Worm (Caenorhabditis elegans) whole organism, L4 larva: ENCODE data around the gene dpy-8.
A peak's percentile ranks its signal among the peaks of the same experiment; 100 is the strongest.

ENCODE experiments used
- D1046.2 ChIP-seq: fragments of 200-800 bp; sonication (Bioruptor generic); IDR thresholded peaks from 2 replicates; pipeline ENCODE4 v1.3.6; 2022; ENCODE audit warnings: missing genetic modification characterization, missing compliant biosample characterization
- F26F4.8 ChIP-seq: fragments of 200-800 bp; sonication (Bioruptor generic); conservative IDR thresholded peaks from 2 replicates; pipeline ENCODE4 v1.3.6; 2022; ENCODE audit warnings: missing genetic modification characterization, missing compliant biosample characterization
- F44E2.7 ChIP-seq: fragments of 200-800 bp; sonication (Bioruptor generic); IDR thresholded peaks from 2 replicates; pipeline ENCODE4 v2.1.2; 2022; ENCODE audit warnings: missing genetic modification characterization, missing compliant biosample characterization
- Y48G9A.11 ChIP-seq: fragments of 200-800 bp; sonication (Bioruptor generic); IDR thresholded peaks from 2 replicates; pipeline ENCODE4 v1.3.6; 2022; ENCODE audit warnings: missing genetic modification reagents, missing genetic modification characterization, missing compliant biosample characterization
- Y75B8A.6 ChIP-seq: fragments of 200-800 bp; sonication (Bioruptor generic); IDR thresholded peaks from 2 replicates; pipeline ENCODE4 v1.3.6; 2022; ENCODE audit warnings: missing genetic modification reagents, missing genetic modification characterization, missing compliant biosample characterization
- ZK337.2 ChIP-seq: fragments of 200-800 bp; sonication (Bioruptor generic); IDR thresholded peaks from 2 replicates; pipeline ENCODE4 v1.3.6; 2022; ENCODE audit warnings: missing genetic modification reagents, missing genetic modification characterization, missing compliant biosample characterization
- aly-2 ChIP-seq: sonication (generic microtip); optimal IDR thresholded peaks from 2 replicates; lab custom pipeline; 2018; ENCODE audit warnings: missing biosample characterization, missing genetic modification characterization
- arid-1 ChIP-seq: fragments of 200-800 bp; sonication (Bioruptor generic); conservative IDR thresholded peaks from 2 replicates; pipeline ENCODE4 v1.3.6; 2022; ENCODE audit warnings: missing genetic modification reagents, missing genetic modification characterization, missing compliant biosample characterization
- attf-4 ChIP-seq: sonication (generic microtip); optimal IDR thresholded peaks from 3 replicates; lab custom pipeline; 2017; ENCODE audit warnings: missing biosample characterization, missing genetic modification characterization
- ceh-28 ChIP-seq: fragments of 150-350 bp; optimal IDR thresholded peaks from 2 replicates; lab custom pipeline; 2014; ENCODE audit warnings: missing biosample characterization, missing genetic modification reagents, missing genetic modification characterization
- ceh-44 ChIP-seq: fragments of 200-800 bp; sonication (Bioruptor generic); IDR thresholded peaks from 2 replicates; pipeline ENCODE4 v1.3.6; 2022; ENCODE audit warnings: missing genetic modification reagents, missing genetic modification characterization, missing compliant biosample characterization
- cey-2 ChIP-seq: sonication (generic microtip); optimal IDR thresholded peaks from 3 replicates; lab custom pipeline; 2017; ENCODE audit warnings: missing genetic modification characterization, mild to moderate bottlenecking, missing compliant biosample characterization, antibody characterized with exemption, borderline replicate concordance; ENCODE audit not compliant: insufficient read depth
- daf-12 ChIP-seq: fragments of 150-350 bp; optimal IDR thresholded peaks from 2 replicates; lab custom pipeline; 2014; ENCODE audit warnings: missing biosample characterization, missing genetic modification reagents, missing genetic modification characterization
- daf-19 ChIP-seq: fragments of 200-800 bp; sonication (Bioruptor generic); conservative IDR thresholded peaks from 2 replicates; pipeline ENCODE4 v1.3.6; 2022; ENCODE audit warnings: missing genetic modification characterization, missing compliant biosample characterization
- dve-1 ChIP-seq: sonication (generic microtip); optimal IDR thresholded peaks from 2 replicates; lab custom pipeline; 2017; ENCODE audit warnings: antibody characterized with exemption, mild to moderate bottlenecking, missing genetic modification characterization, missing compliant biosample characterization; ENCODE audit not compliant: insufficient read depth
- fkh-10 ChIP-seq: fragments of 150-350 bp; optimal IDR thresholded peaks from 2 replicates; lab custom pipeline; 2014; ENCODE audit warnings: missing biosample characterization, missing genetic modification reagents, missing genetic modification characterization
- hif-1 ChIP-seq, 2 experiments: sonication (generic microtip); optimal IDR thresholded peaks; 2 replicates each; lab custom pipeline; 2016 to 2017; ENCODE audit warnings: missing compliant biosample characterization in 2 of 2, missing genetic modification characterization in 2 of 2, missing genetic modification reagents in 2 of 2, missing genotype in 2 of 2, mild to moderate bottlenecking in 1 of 2
- hlh-30 ChIP-seq: sonication (generic microtip); optimal IDR thresholded peaks from 2 replicates; lab custom pipeline; 2017; ENCODE audit warnings: antibody characterized with exemption, mild to moderate bottlenecking, missing genetic modification characterization, missing compliant biosample characterization; ENCODE audit not compliant: insufficient read depth
- jun-1 ChIP-seq: fragments of 150-350 bp; optimal IDR thresholded peaks from 2 replicates; lab custom pipeline; 2014; ENCODE audit warnings: missing biosample characterization, missing genetic modification reagents, missing genetic modification characterization
- lin-15B ChIP-seq: fragments of 150-350 bp; sonication (generic microtip); optimal IDR thresholded peaks from 3 replicates; lab custom pipeline; 2014; ENCODE audit warnings: missing biosample characterization, missing genetic modification characterization
- lin-39 ChIP-seq: fragments of 150-350 bp; optimal IDR thresholded peaks from 2 replicates; lab custom pipeline; 2014; ENCODE audit warnings: missing biosample characterization, missing genetic modification reagents, missing genetic modification characterization
- mdl-1 ChIP-seq, 2 experiments: fragments of 150-350 bp in 1 of 2; sonication (generic microtip) in 1 of 2; optimal IDR thresholded peaks; 2 replicates each; lab custom pipeline; 2014 to 2017; ENCODE audit warnings: missing biosample characterization in 2 of 2, missing genetic modification characterization in 2 of 2
- mxl-3 ChIP-seq: fragments of 200-800 bp; sonication (Bioruptor generic); optimal IDR thresholded peaks from 2 replicates; lab custom pipeline; 2018; ENCODE audit warnings: mild to moderate bottlenecking, missing genetic modification characterization, missing compliant biosample characterization
- nhr-11 ChIP-seq: fragments of 150-350 bp; optimal IDR thresholded peaks from 2 replicates; lab custom pipeline; 2014; ENCODE audit warnings: missing biosample characterization, missing genetic modification characterization
- nhr-111 ChIP-seq: fragments of 200-800 bp; sonication (Bioruptor generic); optimal IDR thresholded peaks from 2 replicates; lab custom pipeline; 2018; ENCODE audit warnings: mild to moderate bottlenecking, missing genetic modification characterization, missing compliant biosample characterization
- nhr-237 ChIP-seq: sonication (generic microtip); optimal IDR thresholded peaks from 2 replicates; lab custom pipeline; 2017; ENCODE audit warnings: missing biosample characterization, missing genetic modification characterization
- nhr-28 ChIP-seq: fragments of 150-350 bp; optimal IDR thresholded peaks from 2 replicates; lab custom pipeline; 2014; ENCODE audit warnings: missing biosample characterization, missing genetic modification characterization
- nhr-41 ChIP-seq: fragments of 200-800 bp; sonication (Bioruptor generic); IDR thresholded peaks from 2 replicates; pipeline ENCODE4 v1.3.6; 2022; ENCODE audit warnings: missing genetic modification reagents, missing genetic modification characterization, missing compliant biosample characterization
- nhr-48 ChIP-seq: sonication (generic microtip); optimal IDR thresholded peaks from 2 replicates; lab custom pipeline; 2016; ENCODE audit warnings: mild to moderate bottlenecking, missing genetic modification characterization, missing compliant biosample characterization
- nhr-76 ChIP-seq: fragments of 150-350 bp; optimal IDR thresholded peaks from 2 replicates; lab custom pipeline; 2014; ENCODE audit warnings: missing biosample characterization, missing genetic modification characterization
- nhr-77 ChIP-seq: fragments of 150-350 bp; optimal IDR thresholded peaks from 2 replicates; lab custom pipeline; 2014; ENCODE audit warnings: missing biosample characterization, missing genetic modification characterization
- php-3 ChIP-seq: fragments of 200-800 bp; sonication (Bioruptor generic); IDR thresholded peaks from 2 replicates; pipeline ENCODE4 v1.3.6; 2022; ENCODE audit warnings: missing genetic modification reagents, missing genetic modification characterization, missing compliant biosample characterization
- saeg-2 ChIP-seq: fragments of 200-800 bp; sonication (Bioruptor generic); IDR thresholded peaks from 2 replicates; pipeline ENCODE4 v1.3.6; 2022; ENCODE audit warnings: missing genetic modification reagents, missing genetic modification characterization, missing compliant biosample characterization
- sdz-12 ChIP-seq: fragments of 200-800 bp; sonication (Bioruptor generic); optimal IDR thresholded peaks from 2 replicates; lab custom pipeline; 2018; ENCODE audit warnings: mild to moderate bottlenecking, missing genetic modification characterization, missing compliant biosample characterization
- set-16 ChIP-seq: fragments of 200-800 bp; sonication (Bioruptor generic); IDR thresholded peaks from 2 replicates; pipeline ENCODE4 v1.3.6; 2022; ENCODE audit warnings: missing genetic modification reagents, missing genetic modification characterization, missing compliant biosample characterization
- snpc-1.2 ChIP-seq: fragments of 200-800 bp; sonication (Bioruptor generic); IDR thresholded peaks from 2 replicates; pipeline ENCODE4 v1.3.6; 2022; ENCODE audit warnings: missing genetic modification reagents, missing genetic modification characterization, missing compliant biosample characterization
- snpc-4 ChIP-seq: fragments of 150-350 bp; optimal IDR thresholded peaks from 2 replicates; lab custom pipeline; 2014; ENCODE audit warnings: missing biosample characterization, missing genetic modification characterization
- tag-97 ChIP-seq: fragments of 200-800 bp; sonication (Bioruptor generic); IDR thresholded peaks from 2 replicates; pipeline ENCODE4 v1.3.6; 2022; ENCODE audit warnings: missing genetic modification characterization, missing compliant biosample characterization
- unc-130 ChIP-seq: sonication (generic microtip); optimal IDR thresholded peaks from 2 replicates; lab custom pipeline; 2016; ENCODE audit warnings: missing genetic modification reagents, missing genetic modification characterization, missing compliant biosample characterization
- unc-62 ChIP-seq, 3 experiments: fragments of 150-350 bp in 1 of 3; sonication (generic microtip); optimal IDR thresholded peaks in 2 of 3; peaks in 1 of 3; 1 replicate in 1 of 3; 2 replicates in 2 of 3; lab custom pipeline; 2014 to 2017; ENCODE audit warnings: missing biosample characterization in 3 of 3, missing genetic modification characterization in 3 of 3, missing genetic modification reagents in 3 of 3, missing genotype in 1 of 3
- vab-7 ChIP-seq: fragments of 200-800 bp; sonication (Bioruptor generic); IDR thresholded peaks from 2 replicates; pipeline ENCODE4 v1.3.6; 2022; ENCODE audit warnings: missing genetic modification reagents, missing genetic modification characterization, missing compliant biosample characterization
- zag-1 ChIP-seq: fragments of 150-350 bp; optimal IDR thresholded peaks from 2 replicates; lab custom pipeline; 2014; ENCODE audit warnings: missing biosample characterization, missing genetic modification characterization
- zfp-3 ChIP-seq: fragments of 200-800 bp; sonication (Bioruptor generic); conservative IDR thresholded peaks from 2 replicates; pipeline ENCODE4 v1.3.6; 2022; ENCODE audit warnings: missing genetic modification reagents, missing genetic modification characterization, missing compliant biosample characterization
- ztf-11 ChIP-seq: fragments of 150-350 bp; optimal IDR thresholded peaks from 2 replicates; lab custom pipeline; 2014; ENCODE audit warnings: missing biosample characterization, missing genetic modification characterization

dpy-8 gene

DNA sequence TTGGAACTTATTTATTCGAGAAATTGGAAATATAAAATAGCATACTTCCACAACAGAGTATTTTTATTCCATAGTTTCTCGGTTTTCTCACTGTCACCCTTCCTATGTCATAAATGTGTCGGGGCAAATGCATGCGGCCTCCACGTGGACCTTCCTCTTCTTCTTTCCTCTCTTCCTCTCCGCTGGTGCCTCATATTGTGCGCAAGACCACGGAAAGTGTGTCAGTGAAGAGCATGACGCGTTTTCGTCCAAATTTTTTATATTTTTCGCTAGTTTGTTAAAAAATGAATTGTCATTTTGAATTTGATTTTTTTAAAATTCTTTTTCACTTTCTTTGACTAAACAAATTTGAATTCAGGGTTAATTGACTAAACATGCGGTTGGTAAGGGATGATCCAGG lies 14.8 kb upstream of the dpy-8 start, which contains the start of gene mans-3 (continued):
- TF ChIP-seq ZK337.2 (GFP tag; lab: Robert Waterston, UW) = no peak
- no peak for TF ChIP-seq sdz-12 (GFP tag; lab: Kevin White, UChicago)
- 0 out of 2 replicates have a peak, but pooled peaks have one; percentile 35 for TF ChIP-seq saeg-2 (GFP tag; lab: Robert Waterston, UW)
- TF ChIP-seq tag-97 = no peak
- TF ChIP-seq nhr-76 (tag; lab: Kevin White, UChicago) = no peak
- TF ChIP-seq attf-4 (tag; lab: Kevin White, UChicago) = peak; percentile 68

DNA sequence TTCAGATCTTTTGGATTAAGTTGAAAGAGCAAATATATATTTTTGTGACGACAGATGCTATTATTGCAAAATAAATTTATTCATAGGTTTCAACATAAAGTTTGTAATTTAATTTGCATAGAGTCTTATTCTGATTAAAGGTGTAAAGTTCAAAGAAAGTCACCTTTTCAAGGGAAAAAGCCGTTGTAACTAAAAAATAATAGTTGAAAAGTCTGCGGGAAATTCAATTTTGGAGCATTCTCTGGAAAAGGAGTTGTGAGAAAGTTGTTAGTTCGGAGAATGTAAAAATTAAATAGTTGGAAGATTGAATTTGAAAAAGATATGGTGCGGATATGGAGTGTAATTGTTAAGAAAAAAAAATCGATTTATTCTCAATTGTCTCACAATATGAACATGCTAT lies 13.8 kb upstream of the dpy-8 start:
- no peak for TF ChIP-seq mxl-3
- TF ChIP-seq nhr-77 (tag; lab: Kevin White, UChicago) = no peak
- no peak for TF ChIP-seq nhr-237 (tag; lab: Kevin White, UChicago)
- TF ChIP-seq jun-1 (tag; lab: Kevin White, UChicago) = no peak
- no peak for TF ChIP-seq vab-7
- no peak for TF ChIP-seq ceh-44 (GFP tag; lab: Robert Waterston, UW)
- TF ChIP-seq nhr-41 (GFP tag; lab: Robert Waterston, UW) = no peak
- TF ChIP-seq unc-62 (GFP tag; optimal IDR thresholded peaks at IDR 0.05 in 1 of 2; lab: Kevin White, UChicago) = no peak
- no peak for TF ChIP-seq unc-62 (tag; optimal IDR thresholded peaks at IDR 0.05; lab: Kevin White, UChicago)
- TF ChIP-seq Y75B8A.6 (GFP tag; lab: Robert Waterston, UW) = no peak
- TF ChIP-seq aly-2 (tag; lab: Kevin White, UChicago) = no peak
- TF ChIP-seq zfp-3 (GFP tag; lab: Robert Waterston, UW) = no peak
- TF ChIP-seq nhr-111 (GFP tag; lab: Kevin White, UChicago) = no peak
- TF ChIP-seq daf-12 (tag; lab: Kevin White, UChicago) = no peak
- no peak for TF ChIP-seq set-16
- no peak for TF ChIP-seq mdl-1 (tag; optimal IDR thresholded peaks at IDR 0.05; lab: Kevin White, UChicago)
- TF ChIP-seq zag-1 = no peak
- no peak for TF ChIP-seq fkh-10 (GFP tag; lab: Kevin White, UChicago)
- no peak for TF ChIP-seq arid-1 (GFP tag; lab: Robert Waterston, UW)
- TF ChIP-seq ZK337.2 (GFP tag; lab: Robert Waterston, UW) = no peak
- TF ChIP-seq cey-2 (tag; lab: Kevin White, UChicago) = no peak

DNA sequence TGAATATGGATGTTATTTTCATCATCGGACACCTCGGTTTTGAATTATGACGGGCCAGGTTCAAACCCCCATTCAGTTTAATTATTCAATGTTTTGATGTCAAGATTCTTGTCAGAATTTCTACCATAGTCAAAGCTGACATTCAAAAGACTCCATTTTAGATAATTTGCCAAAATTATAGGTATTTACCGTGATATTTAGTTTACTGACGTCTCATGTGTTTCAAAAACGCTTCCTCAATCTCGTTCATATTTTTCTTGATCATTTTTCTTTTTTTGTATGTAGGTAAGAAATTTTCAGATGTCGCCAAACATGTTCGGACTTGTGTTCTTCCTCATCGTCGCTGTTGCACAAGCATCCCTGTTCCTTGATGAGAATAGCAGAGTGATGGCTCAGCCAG lies 12.5 kb upstream of the dpy-8 start, which contains the start of gene EGAP5.1:
Gene EGAP5.1, plus strand, starts transcription at position 301 of the 400 bp plus-strand sequence.
- no peak for TF ChIP-seq unc-130 (GFP tag; lab: Kevin White, UChicago)
- no peak for TF ChIP-seq jun-1 (tag; lab: Kevin White, UChicago)
- no peak for TF ChIP-seq snpc-4
- TF ChIP-seq attf-4 (tag; lab: Kevin White, UChicago) = no peak
- TF ChIP-seq, all 104 proteins: peak for 0

DNA sequence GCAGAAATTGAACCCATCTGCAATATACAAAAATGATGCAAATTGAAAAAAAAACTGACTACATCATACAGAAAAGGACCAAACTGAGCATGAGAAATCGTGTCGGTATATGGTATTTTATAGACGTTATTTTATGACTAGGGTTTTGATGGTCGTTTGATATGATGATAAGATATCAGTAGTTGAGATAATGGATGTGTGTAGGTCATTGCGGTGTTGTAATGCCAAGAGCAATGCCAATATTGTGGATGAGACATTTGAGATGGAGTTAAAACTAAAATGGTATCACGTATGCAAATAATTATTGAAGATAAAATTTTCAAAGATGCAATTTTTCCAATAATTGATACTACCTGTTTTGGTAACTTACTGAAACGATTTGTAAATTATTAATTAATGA lies 9.4 kb upstream of the dpy-8 start, which contains the start of gene C31H2.4:
Gene C31H2.4, minus strand, starts transcription at position 19 of the 400 bp plus-strand sequence.
- TF ChIP-seq daf-19 (no peak), ceh-28 (no peak), Y48G9A.11 (GFP tag; lab: Robert Waterston, UW) (no peak), set-16 (no peak), lin-39 (tag; lab: Kevin White, UChicago) (no peak), nhr-11 (tag; lab: Kevin White, UChicago) (no peak), F26F4.8 (GFP tag; lab: Robert Waterston, UW) (no peak), mdl-1 (tag; optimal IDR thresholded peaks at IDR 0.05; lab: Kevin White, UChicago) (no peak), lin-15B (tag; lab: Kevin White, UChicago) (no peak), snpc-1.2 (GFP tag; lab: Robert Waterston, UW) (no peak), hif-1 (tag; optimal IDR thresholded peaks at IDR 0.05; lab: Kevin White, UChicago) (no peak), hlh-30 (no peak), ztf-11 (tag; lab: Kevin White, UChicago) (no peak), php-3 (GFP tag; lab: Robert Waterston, UW) (peak; percentile 60; the same call in 1 of the 2 replicates), unc-62 (GFP tag; optimal IDR thresholded peaks at IDR 0.05 in 1 of 2; lab: Kevin White, UChicago) (no peak), unc-62 (tag; optimal IDR thresholded peaks at IDR 0.05; lab: Kevin White, UChicago) (no peak), D1046.2 (GFP tag; lab: Robert Waterston, UW) (no peak), nhr-48 (tag; lab: Kevin White, UChicago) (no peak), F44E2.7 (no peak), nhr-28 (tag; lab: Kevin White, UChicago) (peak; percentile 35), dve-1 (tag; lab: Kevin White, UChicago) (peak; percentile 8)
- TF ChIP-seq, all 104 proteins: peak for 3
